ENCODE assay signal across 2 fruit fly cellular contexts in genomic region chr3L:297240-297639, dm6.
A peak's percentile ranks its signal among the peaks of the same experiment; 100 is the strongest.
TF ChIP-seq lines count a peak whose summit lies in the region.

No protein-coding gene starts in this region.

- no peak for TF ChIP-seq CTCF in whole organism, embryonic (GFP tag; optimal IDR thresholded peaks at IDR 0.05; lab: Kevin White, UChicago)

TF ChIP-seq in whole organism, adult, 20 proteins besides CTCF, POLR2A, EP300 and RAD21:
- TF ChIP-seq ovo (GFP tag; optimal IDR thresholded peaks at IDR 0.05; lab: Kevin White, UChicago) (no peak), Hr96 (GFP tag; optimal IDR thresholded peaks at IDR 0.05; lab: Kevin White, UChicago) (no peak), kay (GFP tag; lab: Kevin White, UChicago; ENCODE audit: borderline replicate concordance) (peak; percentile 24), CG5204 (GFP tag; optimal IDR thresholded peaks at IDR 0.05; lab: Kevin White, UChicago) (no peak)

TF ChIP-seq in whole organism, embryonic, 481 proteins besides CTCF, POLR2A, EP300 and RAD21:
- TF ChIP-seq Ets65A (GFP tag; lab: Kevin White, UChicago), result peak; percentile 28
- no peak for TF ChIP-seq ems (GFP tag; optimal IDR thresholded peaks at IDR 0.05; lab: Kevin White, UChicago)
- TF ChIP-seq CG14965 (GFP tag; optimal IDR thresholded peaks at IDR 0.05; lab: Kevin White, UChicago; ENCODE audit: borderline replicate concordance), result no peak
- TF ChIP-seq ATbp (GFP tag; optimal IDR thresholded peaks at IDR 0.05; lab: Kevin White, UChicago), result no peak
- TF ChIP-seq caup (GFP tag; optimal IDR thresholded peaks at IDR 0.05; lab: Kevin White, UChicago; ENCODE audit: severe bottlenecking), result no peak
- no peak for TF ChIP-seq usp (GFP tag; optimal IDR thresholded peaks at IDR 0.05; lab: Kevin White, UChicago)
- peak; percentile 85 for TF ChIP-seq pros (GFP tag; optimal IDR thresholded peaks at IDR 0.05; lab: Kevin White, UChicago)
- peak; percentile 73 for TF ChIP-seq ac (GFP tag; optimal IDR thresholded peaks at IDR 0.05; lab: Kevin White, UChicago)
- TF ChIP-seq Xrp1 (GFP tag; IDR thresholded peaks at IDR 0.05; lab: Robert Waterston, UW), result no peak
- peak; percentile 85; the same call in 1 of the 3 replicates for TF ChIP-seq z (GFP tag; IDR thresholded peaks at IDR 0.05; lab: Robert Waterston, UW)
- TF ChIP-seq CG15269 (tag; optimal IDR thresholded peaks at IDR 0.05; lab: Kevin White, UChicago), result no peak
- no peak for TF ChIP-seq sob (GFP tag; IDR thresholded peaks at IDR 0.05; lab: Robert Waterston, UW)
- no peak for TF ChIP-seq sqz (GFP tag; optimal IDR thresholded peaks at IDR 0.05; lab: Kevin White, UChicago)

Comparison
In these comparisons a context has a peak if more than half of its experiments do, and no peak if none do; other contexts are left out.
1. Of the 1 proteins assayed by ChIP-seq in both whole organism, embryonic and whole organism, adult: peak only in whole organism, embryonic: none; only in whole organism, adult: kay; in both: none; in neither: 0.